Worm (Caenorhabditis elegans): ENCODE measurements around the gene F26A1.19.

DNA sequence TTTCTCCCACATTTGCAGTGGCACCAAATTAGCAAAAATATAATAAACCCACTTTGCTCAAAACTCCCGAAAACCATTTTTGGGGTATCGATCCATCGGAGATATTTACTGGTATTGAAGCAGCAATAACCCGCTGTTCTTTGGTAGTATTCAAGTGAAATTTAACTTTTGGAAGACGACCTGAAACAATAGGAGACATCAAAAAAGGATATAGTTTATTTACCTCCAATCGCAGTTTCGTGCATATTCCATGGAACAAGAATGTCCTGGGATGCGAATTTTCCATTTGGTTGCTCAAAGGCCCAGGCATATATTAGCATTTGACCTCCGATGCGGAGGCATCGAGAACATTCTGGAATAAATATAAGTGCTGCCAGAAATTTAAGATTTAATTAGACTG, 35.9 kb downstream of the F26A1.19 start:
- TF ChIP-seq nhr-11 (tag; optimal IDR thresholded peaks at IDR 0.05) (no peak), ztf-11 (tag; optimal IDR thresholded peaks at IDR 0.05) (no peak), lin-11 (tag; optimal IDR thresholded peaks at IDR 0.05) (no peak)

Measured in whole organism, L2 larva.